Worm (Caenorhabditis elegans): ENCODE measurements around the gene C11E4.7.

The C11E4.7 gene

DNA sequence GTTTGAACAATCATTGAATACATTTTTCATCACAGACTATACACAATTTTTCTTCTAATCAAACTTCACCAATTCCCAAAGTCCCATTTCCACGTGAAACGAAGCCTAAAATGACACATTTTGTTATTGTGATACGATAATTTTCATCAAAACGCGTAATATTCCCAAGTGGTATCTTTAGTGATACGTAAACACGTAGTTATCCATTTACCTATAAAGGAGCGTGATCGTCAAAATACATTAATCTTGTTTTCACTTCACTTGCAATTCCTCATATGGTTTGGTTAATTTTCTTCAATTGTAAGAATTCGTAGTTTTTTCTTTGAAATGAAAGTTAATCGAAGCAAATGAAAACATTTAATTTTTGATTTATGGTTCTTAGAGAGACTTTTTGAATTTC is 12.5 kb downstream of the C11E4.7 start:
- TF ChIP-seq W03F9.2 (tag; optimal IDR thresholded peaks at IDR 0.05) (no peak), him-1 (tag; optimal IDR thresholded peaks at IDR 0.05) (no peak), dao-5 (tag; optimal IDR thresholded peaks at IDR 0.05) (no peak)

DNA sequence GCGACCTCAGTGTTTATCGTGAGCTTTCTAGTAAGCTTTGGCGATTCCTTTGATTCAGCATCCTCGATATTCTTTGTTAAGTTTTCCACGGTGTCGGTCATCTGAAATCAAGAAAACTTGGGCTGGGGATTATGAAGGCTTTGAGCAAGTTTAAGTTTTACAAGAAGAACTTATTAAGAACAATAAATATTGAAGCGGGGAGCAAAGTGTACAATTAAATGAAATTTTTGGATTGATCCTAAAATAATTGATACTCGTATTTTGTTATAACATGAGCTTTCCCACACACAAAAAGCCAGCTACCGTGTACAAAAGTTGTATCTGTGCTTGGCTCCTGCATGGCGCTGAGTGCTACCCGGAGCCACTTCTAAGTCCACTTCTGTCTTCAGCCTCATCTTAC is 17.9 kb downstream of the C11E4.7 start, which contains the start of gene F34H10.3:
TSS of gene F34H10.3 (minus strand) at position 101 of the 400 bp plus-strand sequence.
- TF ChIP-seq W03F9.2 (tag; optimal IDR thresholded peaks at IDR 0.05) (no peak), dao-5 (tag; optimal IDR thresholded peaks at IDR 0.05) (no peak), him-1 (tag; optimal IDR thresholded peaks at IDR 0.05) (no peak)

DNA sequence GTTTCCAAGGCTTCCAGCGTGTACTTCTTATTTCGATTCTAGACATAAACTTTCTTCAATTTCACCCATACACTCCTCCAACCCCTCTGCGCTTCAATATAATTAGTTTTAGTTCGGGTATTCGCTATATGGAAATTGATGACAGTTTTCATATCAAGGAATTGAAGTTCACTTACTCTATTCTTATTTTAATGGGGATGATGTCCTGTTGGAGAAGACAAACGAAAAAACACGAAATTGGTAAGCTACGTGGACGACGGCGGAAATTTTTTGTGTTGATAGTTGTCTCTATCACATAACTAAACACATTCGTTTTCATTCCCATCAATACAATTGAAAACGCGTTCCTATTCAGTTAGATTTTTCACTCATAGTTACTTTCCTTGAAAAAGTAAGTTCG is 18.4 kb downstream of the C11E4.7 start, which contains the start of gene F34H10.5:
TSS of gene F34H10.5 (plus strand) at position 301 of the 400 bp plus-strand sequence.
- TF ChIP-seq dao-5 (tag; optimal IDR thresholded peaks at IDR 0.05) = no peak
- no peak for TF ChIP-seq W03F9.2 (tag; optimal IDR thresholded peaks at IDR 0.05)
- no peak for TF ChIP-seq him-1 (tag; optimal IDR thresholded peaks at IDR 0.05)

DNA sequence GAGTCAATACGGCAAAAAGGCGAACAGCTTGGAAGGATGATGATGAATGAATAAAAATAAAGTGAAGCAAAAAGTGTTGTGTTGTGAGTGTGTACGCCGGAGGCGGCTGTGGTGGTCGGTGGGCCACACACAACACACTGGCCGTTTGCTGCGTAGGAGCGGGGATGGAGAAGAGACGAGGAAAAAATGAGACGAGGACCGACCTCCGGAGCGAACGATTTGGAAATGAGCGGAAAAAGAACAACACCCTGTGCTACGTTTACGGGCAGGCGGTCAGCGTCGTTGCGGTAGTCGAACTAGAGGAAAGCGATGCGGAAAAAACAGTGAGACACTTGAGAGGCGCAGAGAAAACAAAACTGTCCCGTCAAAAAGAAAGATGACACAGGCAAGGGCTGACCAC is 20.1 kb downstream of the C11E4.7 start:
- TF ChIP-seq him-1 (tag; optimal IDR thresholded peaks at IDR 0.05) (no peak), W03F9.2 (tag; optimal IDR thresholded peaks at IDR 0.05) (no peak), dao-5 (tag; optimal IDR thresholded peaks at IDR 0.05) (no peak)

DNA sequence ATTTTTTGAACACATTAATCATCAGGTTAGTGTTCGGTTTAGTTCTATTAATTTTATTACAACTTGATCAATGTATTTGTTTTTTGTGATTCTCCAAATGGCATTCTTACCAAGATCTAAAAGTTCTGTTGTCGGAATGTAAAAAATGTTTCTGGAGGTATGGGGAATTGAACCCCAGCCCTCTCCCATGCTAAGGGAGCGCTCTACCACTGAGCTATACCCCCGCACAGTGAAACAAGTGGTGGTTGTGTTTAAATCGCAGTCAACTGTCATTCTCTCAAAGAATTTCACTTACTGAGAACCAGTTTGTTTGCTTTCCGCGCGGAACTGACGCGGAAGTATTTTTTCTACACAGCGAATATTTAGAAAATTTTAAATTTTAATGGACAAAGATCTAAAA is 20.7 kb downstream of the C11E4.7 start:
- TF ChIP-seq W03F9.2 (tag; optimal IDR thresholded peaks at IDR 0.05) = no peak
- TF ChIP-seq him-1 (tag; optimal IDR thresholded peaks at IDR 0.05) = peak; percentile 34
- TF ChIP-seq dao-5 (tag; optimal IDR thresholded peaks at IDR 0.05) = no peak

DNA sequence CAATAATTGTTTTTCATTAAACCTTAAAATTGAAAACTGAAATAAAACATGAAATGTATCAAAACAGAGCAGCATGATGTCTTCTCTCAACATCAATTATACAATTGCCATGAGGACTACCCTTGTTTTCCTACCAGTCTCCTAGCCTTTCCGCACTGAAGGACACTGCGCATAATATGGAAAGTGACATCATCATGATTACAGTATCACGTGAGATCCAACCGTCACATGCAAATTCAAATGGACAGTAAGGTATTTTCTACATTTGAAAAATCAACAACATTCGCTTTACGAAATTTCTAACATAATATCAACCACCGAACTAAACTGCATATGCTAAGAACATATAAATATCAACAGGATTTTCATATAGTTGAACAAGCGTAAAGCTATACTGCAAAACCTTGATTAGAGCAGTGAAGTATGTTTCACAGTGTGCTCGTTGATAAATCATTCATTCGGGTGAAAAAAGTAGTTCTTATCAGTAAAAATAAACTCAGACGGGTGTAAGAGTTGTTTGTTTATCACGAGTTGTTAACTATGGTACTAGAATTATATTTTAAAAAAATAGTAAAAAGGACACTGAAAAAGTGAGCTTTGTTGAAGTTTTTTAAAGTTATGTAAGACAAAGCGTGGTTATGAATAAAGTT is 21.9 kb downstream of the C11E4.7 start:
- TF ChIP-seq W03F9.2 (tag; optimal IDR thresholded peaks at IDR 0.05) (no peak), him-1 (tag; optimal IDR thresholded peaks at IDR 0.05) (no peak), dao-5 (tag; optimal IDR thresholded peaks at IDR 0.05) (no peak)

DNA sequence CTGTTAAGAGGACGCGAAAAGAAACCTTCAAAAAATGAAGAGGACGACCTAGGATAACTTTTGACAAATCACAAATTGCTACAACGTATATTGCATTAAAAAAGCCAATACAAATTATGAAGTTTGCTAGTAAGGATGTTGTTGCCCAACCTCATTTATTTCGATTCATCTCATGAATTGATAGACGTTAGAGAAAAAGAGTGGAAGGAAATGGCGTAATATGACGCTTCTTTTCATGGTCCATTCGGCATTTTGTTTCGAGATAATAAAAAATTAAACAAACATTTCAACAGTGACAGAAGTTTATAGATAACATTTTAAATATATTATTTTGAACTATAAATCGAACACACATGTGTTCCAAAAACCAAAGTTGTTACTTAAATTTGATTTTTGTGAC is 23.9 kb downstream of the C11E4.7 start:
- TF ChIP-seq him-1 (tag; optimal IDR thresholded peaks at IDR 0.05) (no peak), dao-5 (tag; optimal IDR thresholded peaks at IDR 0.05) (no peak), W03F9.2 (tag; optimal IDR thresholded peaks at IDR 0.05) (no peak)

DNA sequence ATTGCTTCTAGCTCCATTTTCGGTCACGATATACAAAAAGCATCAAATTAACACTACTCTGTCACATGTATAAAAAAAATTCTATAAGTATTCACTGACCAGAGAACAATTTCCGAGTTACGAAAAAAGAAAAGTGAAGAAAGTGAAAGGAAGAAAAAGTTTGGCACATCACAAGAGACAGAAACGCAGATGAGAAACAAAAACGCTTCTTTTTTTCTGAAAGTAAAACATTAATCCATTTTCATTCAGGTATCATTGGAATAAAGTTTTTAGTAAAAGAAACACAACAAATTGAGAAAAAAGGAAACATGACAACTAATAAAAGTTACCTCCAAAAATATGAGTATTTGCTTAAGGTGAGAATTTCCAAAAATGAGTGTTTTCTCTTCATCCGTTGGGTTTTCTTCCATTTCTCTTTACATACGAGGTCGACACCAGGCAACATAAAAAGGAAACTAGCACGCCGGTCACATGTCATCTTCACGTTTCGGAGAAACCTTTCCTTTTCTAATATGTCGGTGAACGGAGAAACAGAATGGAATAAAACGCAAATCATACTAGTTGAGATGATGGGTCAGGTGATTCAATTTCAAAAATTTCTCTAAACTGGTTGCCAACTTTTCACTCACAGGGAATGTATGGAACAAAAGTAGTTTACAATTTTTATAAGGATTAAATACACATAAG is 25.9 kb downstream of the C11E4.7 start:
- TF ChIP-seq dao-5 (tag; optimal IDR thresholded peaks at IDR 0.05) (no peak), W03F9.2 (tag; optimal IDR thresholded peaks at IDR 0.05) (no peak), him-1 (tag; optimal IDR thresholded peaks at IDR 0.05) (no peak)

DNA sequence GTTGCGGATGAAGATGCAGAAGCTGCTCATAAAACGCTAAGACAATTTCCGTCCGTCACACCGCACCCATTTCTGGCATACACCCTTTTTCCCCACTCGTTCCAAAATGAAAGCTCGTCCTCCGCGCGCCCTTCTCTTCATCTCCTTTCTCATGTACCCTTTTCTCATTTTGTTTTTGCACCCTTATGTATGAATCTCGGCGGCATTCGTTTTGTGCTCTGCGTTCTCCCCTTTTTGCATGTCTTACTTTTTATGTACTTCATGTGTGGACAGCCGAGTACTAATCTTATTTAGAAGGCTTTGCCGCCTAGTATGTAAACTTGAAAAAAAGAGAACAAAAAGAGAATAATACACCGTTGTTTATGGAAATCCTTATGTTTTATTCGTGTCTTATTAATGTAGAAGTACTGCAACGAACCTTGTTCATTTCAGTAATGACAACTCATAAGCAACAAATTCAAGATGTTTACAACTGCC is 31.1 kb downstream of the C11E4.7 start, which contains the start of gene F34H10.4:
TSS of gene F34H10.4 (plus strand) at position 427 of the 477 bp plus-strand sequence.
- TF ChIP-seq W03F9.2 (tag; optimal IDR thresholded peaks at IDR 0.05) (no peak), dao-5 (tag; optimal IDR thresholded peaks at IDR 0.05) (no peak), him-1 (tag; optimal IDR thresholded peaks at IDR 0.05) (no peak)

DNA sequence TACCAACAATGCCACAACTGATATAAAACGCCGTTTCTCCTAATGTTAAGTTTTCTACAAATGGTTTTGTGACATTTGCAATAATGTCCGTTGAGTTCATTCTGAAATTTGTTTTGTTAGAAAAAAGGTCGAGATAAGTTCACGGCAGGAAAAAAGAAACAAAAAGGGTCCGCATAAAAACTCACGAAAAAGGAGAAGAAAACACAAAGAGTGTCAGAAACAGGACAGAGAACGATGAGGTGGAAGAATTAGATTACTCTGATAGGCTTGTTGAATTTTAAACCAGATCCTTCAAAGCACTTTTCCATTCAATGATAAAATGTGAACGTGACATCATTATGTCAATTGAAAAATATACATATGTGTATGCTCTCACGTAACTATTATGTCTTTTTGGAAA is 36.0 kb downstream of the C11E4.7 start, which contains the start of gene aex-2:
TSS of gene aex-2 (minus strand) at position 101 of the 400 bp plus-strand sequence.
- no peak for TF ChIP-seq W03F9.2 (tag; optimal IDR thresholded peaks at IDR 0.05)
- TF ChIP-seq him-1 (tag; optimal IDR thresholded peaks at IDR 0.05) = no peak
- TF ChIP-seq dao-5 (tag; optimal IDR thresholded peaks at IDR 0.05) = no peak

DNA sequence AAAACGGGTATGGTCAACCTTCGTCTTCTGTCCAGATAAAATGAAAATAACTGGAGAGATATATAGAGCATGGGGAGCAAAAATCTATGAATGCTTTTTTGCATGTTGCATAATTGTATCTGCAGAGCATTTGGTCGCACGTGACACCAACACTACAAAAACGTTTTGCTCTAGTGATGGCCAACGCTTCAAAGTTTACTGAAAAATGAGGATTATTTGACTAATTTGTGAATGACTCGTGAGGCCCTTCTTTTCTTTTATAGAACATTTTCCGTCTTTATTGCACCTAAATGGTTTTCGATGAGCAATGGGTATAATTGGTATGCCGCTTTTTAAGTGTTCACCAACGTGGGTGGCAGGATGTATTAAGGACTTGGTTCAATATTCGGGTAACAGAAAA is 36.5 kb downstream of the C11E4.7 start:
- TF ChIP-seq him-1 (tag; optimal IDR thresholded peaks at IDR 0.05) = no peak
- no peak for TF ChIP-seq dao-5 (tag; optimal IDR thresholded peaks at IDR 0.05)
- no peak for TF ChIP-seq W03F9.2 (tag; optimal IDR thresholded peaks at IDR 0.05)

DNA sequence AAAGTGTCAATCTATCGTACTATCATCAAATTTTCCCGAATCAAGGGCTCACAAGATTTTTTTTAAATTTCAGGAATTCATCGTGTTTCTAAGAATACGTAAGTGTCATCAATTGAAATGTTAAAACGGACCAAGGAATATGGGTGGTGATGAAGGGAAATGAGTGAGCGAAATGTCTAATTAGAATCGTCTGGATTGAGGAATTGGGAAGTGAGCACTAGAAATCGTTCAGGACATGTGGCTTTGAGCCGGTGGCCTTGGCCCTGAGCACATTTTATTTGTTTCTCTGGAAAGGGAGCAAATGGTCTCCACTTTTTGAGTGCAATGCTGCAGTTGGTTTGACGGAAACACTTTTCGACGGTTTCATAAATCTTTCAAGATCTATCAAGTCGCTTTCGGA is 37.2 kb downstream of the C11E4.7 start:
- TF ChIP-seq him-1 (tag; optimal IDR thresholded peaks at IDR 0.05) = no peak
- no peak for TF ChIP-seq dao-5 (tag; optimal IDR thresholded peaks at IDR 0.05)
- no peak for TF ChIP-seq W03F9.2 (tag; optimal IDR thresholded peaks at IDR 0.05)

DNA sequence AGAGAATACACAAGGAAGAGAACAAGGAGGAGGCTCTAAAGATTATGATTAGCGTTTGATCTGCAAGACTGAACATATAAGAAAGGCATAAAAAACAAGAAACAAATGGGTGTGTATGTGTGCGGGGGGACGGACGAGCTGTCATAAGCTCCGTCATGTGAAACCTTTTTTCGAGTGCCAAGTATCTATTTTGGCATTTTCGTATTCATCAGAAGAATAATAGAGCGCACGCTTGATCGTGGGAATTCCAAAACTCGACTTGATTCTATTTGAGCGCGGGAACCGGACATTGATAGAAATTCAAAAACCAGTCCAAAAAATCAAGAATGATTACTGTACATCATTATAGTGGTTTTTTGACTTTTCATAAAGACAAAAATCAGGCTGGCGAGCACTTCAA is 39.8 kb downstream of the C11E4.7 start:
- no peak for TF ChIP-seq him-1 (tag; optimal IDR thresholded peaks at IDR 0.05)
- TF ChIP-seq dao-5 (tag; optimal IDR thresholded peaks at IDR 0.05) = no peak
- TF ChIP-seq W03F9.2 (tag; optimal IDR thresholded peaks at IDR 0.05) = no peak

DNA sequence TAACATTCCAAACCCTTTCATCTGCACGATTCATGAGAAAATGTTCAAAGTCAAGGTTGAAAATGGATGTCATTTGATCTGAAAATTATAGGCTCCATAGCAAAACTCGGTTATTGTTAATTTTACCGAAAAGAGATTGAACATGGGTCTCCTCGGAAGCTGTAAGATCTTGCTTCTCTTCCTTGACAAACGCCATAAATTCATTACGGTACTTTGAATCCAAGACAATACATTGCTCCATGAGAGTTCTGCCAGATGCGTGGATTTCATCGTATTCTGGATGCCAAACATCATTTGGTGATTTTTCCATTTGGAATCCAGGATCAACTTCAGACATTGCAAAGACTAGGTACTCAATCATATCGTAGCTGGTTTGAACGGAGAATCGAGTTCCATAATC is 48.9 kb downstream of the C11E4.7 start:
- TF ChIP-seq dao-5 (tag; optimal IDR thresholded peaks at IDR 0.05) (no peak), him-1 (tag; optimal IDR thresholded peaks at IDR 0.05) (no peak), W03F9.2 (tag; optimal IDR thresholded peaks at IDR 0.05) (no peak)
